Worm (Caenorhabditis elegans): ENCODE measurements around the gene C24B9.3.

C24B9.3 gene

DNA sequence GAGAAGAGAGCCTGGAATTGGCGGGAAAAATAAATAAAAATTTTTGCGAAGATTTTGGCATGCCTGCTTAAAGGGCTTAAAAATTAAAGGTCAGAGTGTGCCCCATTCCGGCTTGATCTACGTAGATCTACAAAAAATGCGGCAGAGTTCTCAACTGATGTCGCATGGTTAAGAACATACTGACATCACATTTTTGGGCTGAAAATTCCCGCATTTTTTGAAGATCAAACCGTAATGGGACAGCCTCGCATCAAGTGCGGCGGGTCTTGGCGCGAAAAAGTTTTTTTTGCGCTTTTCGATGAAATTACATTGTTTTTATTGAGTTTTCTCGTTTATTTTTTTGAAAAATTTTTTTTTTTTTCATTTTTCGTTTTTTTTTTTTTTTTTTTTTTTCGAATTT lies 20.5 kb downstream of the C24B9.3 start:
- TF ChIP-seq ceh-13 (GFP tag; optimal IDR thresholded peaks at IDR 0.05): no peak
- TF ChIP-seq pes-1 (GFP tag; IDR thresholded peaks at IDR 0.05): no peak
- TF ChIP-seq sea-1 (GFP tag; conservative IDR thresholded peaks at IDR 0.05): no peak
- TF ChIP-seq tbx-37 (GFP tag; conservative IDR thresholded peaks at IDR 0.05): no peak
- no peak for TF ChIP-seq hmbx-1 (tag; optimal IDR thresholded peaks at IDR 0.05)
- no peak for TF ChIP-seq B0310.2 (tag; optimal IDR thresholded peaks at IDR 0.05)

DNA sequence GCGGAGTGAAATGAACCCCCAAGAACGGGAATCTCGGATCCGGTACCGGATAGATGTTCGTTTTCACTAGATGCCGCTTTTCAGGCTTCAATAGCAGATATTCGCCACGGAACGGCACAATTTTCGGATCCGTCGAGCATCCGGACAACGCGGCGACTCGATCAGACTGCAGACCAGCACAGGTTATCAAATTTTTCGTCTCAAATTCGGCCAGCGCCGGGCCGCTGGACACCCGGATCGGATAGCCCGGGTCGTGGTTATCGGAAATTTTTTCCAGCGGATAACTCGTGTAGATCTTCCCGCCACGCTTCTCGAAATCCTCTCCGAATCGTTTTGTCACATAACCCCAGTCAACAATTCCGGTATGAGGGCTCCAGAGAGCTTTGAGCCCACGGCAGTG lies 20.9 kb downstream of the C24B9.3 start:
- TF ChIP-seq F13C5.2 (tag; optimal IDR thresholded peaks at IDR 0.05) (no peak), ceh-36 (tag; optimal IDR thresholded peaks at IDR 0.05) (no peak), tbx-37 (GFP tag; conservative IDR thresholded peaks at IDR 0.05) (no peak), B0310.2 (tag; optimal IDR thresholded peaks at IDR 0.05) (no peak), flt-1 (GFP tag; IDR thresholded peaks at IDR 0.05) (no peak), hnd-1 (tag; optimal IDR thresholded peaks at IDR 0.05) (no peak), hmbx-1 (tag; optimal IDR thresholded peaks at IDR 0.05) (no peak), pes-1 (GFP tag; IDR thresholded peaks at IDR 0.05) (no peak), tra-4 (tag; optimal IDR thresholded peaks at IDR 0.05) (no peak), sea-1 (GFP tag; conservative IDR thresholded peaks at IDR 0.05) (no peak), tbx-11 (GFP tag; IDR thresholded peaks at IDR 0.05) (no peak), scrt-1 (GFP tag; IDR thresholded peaks at IDR 0.05) (no peak), ama-1 (optimal IDR thresholded peaks at IDR 0.05) (no peak), ets-7 (tag; optimal IDR thresholded peaks at IDR 0.05) (no peak)

DNA sequence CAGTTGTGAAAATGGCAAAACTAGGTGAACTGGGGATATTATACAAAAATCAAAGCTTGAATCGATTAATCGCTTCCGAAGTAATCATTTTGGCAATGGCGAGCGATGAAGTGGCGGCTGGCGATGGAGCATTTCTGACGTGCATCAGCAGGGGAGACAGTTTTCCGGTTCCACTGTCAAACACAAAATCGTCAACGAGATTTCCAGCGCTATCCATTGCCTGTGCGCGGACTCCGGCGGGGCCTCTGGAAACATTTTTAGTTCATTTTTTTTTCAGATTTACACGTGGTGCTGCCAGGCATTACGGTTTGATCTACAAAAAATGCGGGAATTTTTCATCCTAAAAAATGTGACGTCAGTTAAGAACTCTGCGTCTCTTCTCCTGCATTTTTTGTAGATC lies 22.8 kb downstream of the C24B9.3 start:
- TF ChIP-seq sea-1 (GFP tag; conservative IDR thresholded peaks at IDR 0.05) (no peak), ceh-13 (GFP tag; optimal IDR thresholded peaks at IDR 0.05) (no peak), F13C5.2 (tag; optimal IDR thresholded peaks at IDR 0.05) (no peak), flt-1 (GFP tag; IDR thresholded peaks at IDR 0.05) (no peak), ceh-36 (tag; optimal IDR thresholded peaks at IDR 0.05) (no peak), tbx-11 (GFP tag; IDR thresholded peaks at IDR 0.05) (no peak), hmbx-1 (tag; optimal IDR thresholded peaks at IDR 0.05) (no peak), ama-1 (optimal IDR thresholded peaks at IDR 0.05) (no peak), hnd-1 (tag; optimal IDR thresholded peaks at IDR 0.05) (no peak), hmg-4 (GFP tag; optimal IDR thresholded peaks at IDR 0.05) (no peak), tbx-37 (GFP tag; conservative IDR thresholded peaks at IDR 0.05) (no peak), B0310.2 (tag; optimal IDR thresholded peaks at IDR 0.05) (no peak), ets-7 (tag; optimal IDR thresholded peaks at IDR 0.05) (no peak), aly-1 (tag; optimal IDR thresholded peaks at IDR 0.05) (no peak), pes-1 (GFP tag; IDR thresholded peaks at IDR 0.05) (no peak), scrt-1 (GFP tag; IDR thresholded peaks at IDR 0.05) (no peak), tra-4 (tag; optimal IDR thresholded peaks at IDR 0.05) (no peak)

DNA sequence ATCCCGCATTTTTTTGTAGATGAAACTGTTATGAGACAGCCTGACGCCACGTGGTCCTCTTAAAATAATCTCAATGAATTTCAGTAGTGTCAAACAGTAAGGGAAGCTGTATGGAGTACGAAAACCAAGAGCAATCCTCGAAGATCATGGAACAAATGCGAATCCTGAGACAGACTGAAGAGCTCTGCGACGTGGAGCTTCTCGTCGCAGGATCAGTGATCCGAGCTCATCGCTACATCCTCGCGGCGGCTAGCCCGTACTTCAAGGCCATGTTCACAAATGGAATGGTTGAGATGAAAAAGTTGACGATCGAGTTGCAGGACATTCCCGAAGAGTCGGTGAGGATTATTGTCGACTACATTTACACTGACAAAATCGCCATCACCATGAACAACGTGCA lies 27.2 kb downstream of the C24B9.3 start:
- no peak for TF ChIP-seq ets-7 (tag; optimal IDR thresholded peaks at IDR 0.05)
- no peak for TF ChIP-seq hnd-1 (tag; optimal IDR thresholded peaks at IDR 0.05)
- no peak for TF ChIP-seq flt-1 (GFP tag; IDR thresholded peaks at IDR 0.05)
- no peak for TF ChIP-seq hmg-4 (GFP tag; optimal IDR thresholded peaks at IDR 0.05)
- no peak for TF ChIP-seq ceh-36 (tag; optimal IDR thresholded peaks at IDR 0.05)

DNA sequence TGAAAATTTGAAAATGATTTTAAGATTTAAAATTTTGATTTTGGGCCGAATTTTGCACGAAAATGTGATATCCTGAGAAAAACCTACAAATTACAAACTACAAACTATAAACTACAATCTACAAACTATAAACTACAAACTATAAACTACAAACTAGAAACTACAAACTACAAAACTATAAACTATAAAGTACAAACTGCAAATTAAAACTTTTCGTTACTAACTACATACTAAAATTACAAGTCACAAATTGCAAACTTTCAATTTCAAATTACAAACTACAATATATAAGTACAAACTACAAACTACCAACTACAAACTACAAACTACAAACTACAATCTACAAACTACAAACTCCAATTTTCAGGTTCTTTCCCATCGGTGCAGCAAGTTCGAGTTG lies 27.9 kb downstream of the C24B9.3 start:
- no peak for TF ChIP-seq aly-1 (tag; optimal IDR thresholded peaks at IDR 0.05)
- TF ChIP-seq hmg-4 (GFP tag; optimal IDR thresholded peaks at IDR 0.05): no peak
- TF ChIP-seq sea-1 (GFP tag; conservative IDR thresholded peaks at IDR 0.05): no peak
- TF ChIP-seq ama-1 (optimal IDR thresholded peaks at IDR 0.05): no peak

DNA sequence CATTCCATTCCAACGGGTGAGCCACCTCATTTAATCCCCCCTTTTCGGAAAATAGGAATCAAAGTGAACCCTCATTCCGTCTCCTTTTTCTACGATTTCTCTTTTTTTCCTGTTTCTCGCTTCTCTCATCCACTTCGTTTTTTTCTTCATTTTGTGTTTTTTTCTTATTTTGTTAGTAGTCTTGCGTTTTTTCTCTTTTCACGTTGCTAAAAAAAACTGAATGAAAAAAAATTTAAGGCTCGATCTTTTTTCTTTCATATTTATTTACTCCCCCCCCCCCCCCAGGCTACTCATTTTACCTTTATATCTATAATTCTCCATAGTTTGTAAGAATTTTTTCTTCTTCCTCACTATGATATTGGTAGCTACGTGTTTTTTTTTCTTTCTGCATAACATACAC lies 33.8 kb downstream of the C24B9.3 start:
- TF ChIP-seq ama-1 (optimal IDR thresholded peaks at IDR 0.05) (no peak), aly-1 (tag; optimal IDR thresholded peaks at IDR 0.05) (no peak), flt-1 (GFP tag; IDR thresholded peaks at IDR 0.05) (no peak), hnd-1 (tag; optimal IDR thresholded peaks at IDR 0.05) (no peak)

DNA sequence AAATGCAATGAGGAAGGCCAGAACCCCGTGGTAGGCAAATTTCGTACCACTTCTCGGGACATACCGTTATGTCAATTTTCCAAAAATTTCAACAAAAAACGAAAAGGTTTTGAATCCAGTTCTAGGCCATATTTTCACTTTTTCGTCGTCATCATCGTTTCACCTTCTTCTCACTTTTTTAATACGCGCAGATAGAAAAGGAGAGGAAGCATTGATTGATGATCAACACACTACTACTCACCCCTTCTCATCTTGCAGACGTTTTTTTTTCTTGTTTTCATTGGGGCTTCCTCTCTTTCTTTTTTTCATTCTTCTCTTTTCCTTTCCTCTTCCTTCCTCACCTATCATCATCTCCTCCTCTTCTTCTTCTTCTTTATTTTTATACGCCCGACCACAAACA lies 35.7 kb downstream of the C24B9.3 start:
- TF ChIP-seq pes-1 (GFP tag; IDR thresholded peaks at IDR 0.05): no peak
- no peak for TF ChIP-seq flt-1 (GFP tag; IDR thresholded peaks at IDR 0.05)
- no peak for TF ChIP-seq scrt-1 (GFP tag; IDR thresholded peaks at IDR 0.05)
- no peak for TF ChIP-seq tbx-37 (GFP tag; conservative IDR thresholded peaks at IDR 0.05)
- no peak for TF ChIP-seq ceh-36 (tag; optimal IDR thresholded peaks at IDR 0.05)
- no peak for TF ChIP-seq ets-7 (tag; optimal IDR thresholded peaks at IDR 0.05)
- no peak for TF ChIP-seq hmg-4 (GFP tag; optimal IDR thresholded peaks at IDR 0.05)
- no peak for TF ChIP-seq tbx-11 (GFP tag; IDR thresholded peaks at IDR 0.05)
- TF ChIP-seq tra-4 (tag; optimal IDR thresholded peaks at IDR 0.05): no peak
- no peak for TF ChIP-seq B0310.2 (tag; optimal IDR thresholded peaks at IDR 0.05)
- no peak for TF ChIP-seq F13C5.2 (tag; optimal IDR thresholded peaks at IDR 0.05)
- TF ChIP-seq sea-1 (GFP tag; conservative IDR thresholded peaks at IDR 0.05): no peak
- TF ChIP-seq ama-1 (optimal IDR thresholded peaks at IDR 0.05): no peak
- no peak for TF ChIP-seq hnd-1 (tag; optimal IDR thresholded peaks at IDR 0.05)
- no peak for TF ChIP-seq aly-1 (tag; optimal IDR thresholded peaks at IDR 0.05)
- TF ChIP-seq ceh-13 (GFP tag; optimal IDR thresholded peaks at IDR 0.05): no peak
- TF ChIP-seq hmbx-1 (tag; optimal IDR thresholded peaks at IDR 0.05): no peak

DNA sequence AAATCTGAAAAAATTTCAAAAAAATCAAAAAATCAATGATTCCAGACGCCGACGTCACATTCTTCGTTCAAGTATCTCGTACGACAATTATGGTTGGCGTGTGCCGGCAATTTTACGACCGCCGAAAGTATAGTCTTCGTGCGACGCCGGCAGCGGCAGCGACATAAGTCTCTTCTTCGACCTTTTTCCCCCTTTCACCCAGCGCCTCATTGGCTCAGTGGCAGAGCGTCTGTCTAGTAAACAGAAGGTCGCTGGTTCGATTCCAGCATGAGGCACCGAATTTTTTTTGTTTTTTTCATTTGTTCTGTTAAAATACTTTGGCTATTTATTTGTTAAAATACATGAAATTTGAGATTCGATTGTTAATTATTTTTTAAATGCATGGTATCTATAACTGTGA lies 37.6 kb downstream of the C24B9.3 start:
- TF ChIP-seq tra-4 (tag; optimal IDR thresholded peaks at IDR 0.05) (peak; percentile 33), F13C5.2 (tag; optimal IDR thresholded peaks at IDR 0.05) (peak; percentile 6), hmg-4 (GFP tag; optimal IDR thresholded peaks at IDR 0.05) (peak; percentile 77), pes-1 (GFP tag; IDR thresholded peaks at IDR 0.05) (peak; percentile 91), hnd-1 (tag; optimal IDR thresholded peaks at IDR 0.05) (peak; percentile 45), sea-1 (GFP tag; conservative IDR thresholded peaks at IDR 0.05) (peak; percentile 83; the same call in 1 of the 2 replicates), aly-1 (tag; optimal IDR thresholded peaks at IDR 0.05) (peak; percentile 84), ets-7 (tag; optimal IDR thresholded peaks at IDR 0.05) (peak; percentile 15), ceh-13 (GFP tag; optimal IDR thresholded peaks at IDR 0.05) (peak; percentile 53), ama-1 (optimal IDR thresholded peaks at IDR 0.05) (no peak), hmbx-1 (tag; optimal IDR thresholded peaks at IDR 0.05) (no peak), ceh-36 (tag; optimal IDR thresholded peaks at IDR 0.05) (peak; percentile 60), B0310.2 (tag; optimal IDR thresholded peaks at IDR 0.05) (peak; percentile 61), tbx-11 (GFP tag; IDR thresholded peaks at IDR 0.05) (peak; percentile 92), scrt-1 (GFP tag; IDR thresholded peaks at IDR 0.05) (peak; percentile 72; the same call in 1 of the 2 replicates), tbx-37 (GFP tag; conservative IDR thresholded peaks at IDR 0.05) (peak; percentile 58), flt-1 (GFP tag; IDR thresholded peaks at IDR 0.05) (peak; percentile 85)

All from whole organism, early embryonic.